Worm (Caenorhabditis elegans) whole organism, L4 larva: ENCODE results near the gene sdz-10.

ENCODE experiments used
- F10B5.3 ChIP-seq: sonication (generic microtip); optimal IDR thresholded peaks from 2 replicates; lab custom pipeline; 2016; ENCODE audit warnings: mild to moderate bottlenecking, missing genetic modification characterization, missing compliant biosample characterization
- F26F4.8 ChIP-seq: fragments of 200-800 bp; sonication (Bioruptor generic); conservative IDR thresholded peaks from 2 replicates; pipeline ENCODE4 v1.3.6; 2022; ENCODE audit warnings: missing genetic modification characterization, missing compliant biosample characterization
- F37D6.2 ChIP-seq: sonication (generic microtip); optimal IDR thresholded peaks from 2 replicates; lab custom pipeline; 2016; ENCODE audit warnings: mild to moderate bottlenecking, missing genetic modification characterization, missing compliant biosample characterization
- F49E8.2 ChIP-seq: sonication (generic microtip); optimal IDR thresholded peaks from 2 replicates; lab custom pipeline; 2016; ENCODE audit warnings: missing compliant biosample characterization, mild to moderate bottlenecking, missing genetic modification characterization, borderline replicate concordance
- R02D3.7 ChIP-seq: fragments of 150-350 bp; sonication (generic microtip); optimal IDR thresholded peaks from 3 replicates; lab custom pipeline; 2014; ENCODE audit warnings: missing biosample characterization, missing genetic modification characterization
- T20F7.1 ChIP-seq: fragments of 200-800 bp; sonication (Bioruptor generic); optimal IDR thresholded peaks from 2 replicates; lab custom pipeline; 2018; ENCODE audit warnings: mild to moderate bottlenecking, missing genetic modification characterization, missing compliant biosample characterization
- Y5F2A.4 ChIP-seq: fragments of 200-800 bp; sonication (Bioruptor generic); optimal IDR thresholded peaks from 2 replicates; lab custom pipeline; 2018; ENCODE audit warnings: mild to moderate bottlenecking, missing genetic modification characterization, missing compliant biosample characterization
- ZK337.2 ChIP-seq: fragments of 200-800 bp; sonication (Bioruptor generic); IDR thresholded peaks from 2 replicates; pipeline ENCODE4 v1.3.6; 2022; ENCODE audit warnings: missing genetic modification reagents, missing genetic modification characterization, missing compliant biosample characterization
- ZK546.5 ChIP-seq, 2 experiments: sonication (generic microtip); optimal IDR thresholded peaks; 2 replicates each; lab custom pipeline; 2017; ENCODE audit warnings: missing biosample characterization in 2 of 2, missing genetic modification characterization in 2 of 2
- aha-1 ChIP-seq: fragments of 150-350 bp; peaks from one replicate; lab custom pipeline; 2014; ENCODE audit warnings: missing biosample characterization, missing genetic modification characterization
- aly-2 ChIP-seq: sonication (generic microtip); optimal IDR thresholded peaks from 2 replicates; lab custom pipeline; 2018; ENCODE audit warnings: missing biosample characterization, missing genetic modification characterization
- attf-4 ChIP-seq: sonication (generic microtip); optimal IDR thresholded peaks from 3 replicates; lab custom pipeline; 2017; ENCODE audit warnings: missing biosample characterization, missing genetic modification characterization
- ceh-44 ChIP-seq: fragments of 200-800 bp; sonication (Bioruptor generic); IDR thresholded peaks from 2 replicates; pipeline ENCODE4 v1.3.6; 2022; ENCODE audit warnings: missing genetic modification reagents, missing genetic modification characterization, missing compliant biosample characterization
- ces-1 ChIP-seq: fragments of 150-350 bp; sonication (generic microtip); optimal IDR thresholded peaks from 4 replicates; lab custom pipeline; 2014; ENCODE audit warnings: missing biosample characterization, missing genetic modification reagents, missing genetic modification characterization
- ctbp-1 ChIP-seq: fragments of 200-800 bp; sonication (Bioruptor generic); IDR thresholded peaks from 2 replicates; pipeline ENCODE4 v1.3.6; 2022; ENCODE audit warnings: missing genetic modification reagents, missing genetic modification characterization, missing compliant biosample characterization
- daf-12 ChIP-seq: fragments of 150-350 bp; optimal IDR thresholded peaks from 2 replicates; lab custom pipeline; 2014; ENCODE audit warnings: missing biosample characterization, missing genetic modification reagents, missing genetic modification characterization
- daf-16 ChIP-seq, 3 experiments: sonication (generic microtip); optimal IDR thresholded peaks; 2 replicates each; lab custom pipeline; 2016 to 2017; ENCODE audit warnings: missing genetic modification characterization in 3 of 3, missing genetic modification reagents in 3 of 3, mild to moderate bottlenecking in 2 of 3, missing compliant biosample characterization in 2 of 3, missing biosample characterization in 1 of 3, moderate library complexity in 1 of 3
- duxl-1 ChIP-seq: sonication (generic microtip); optimal IDR thresholded peaks from 2 replicates; lab custom pipeline; 2016; ENCODE audit warnings: mild to moderate bottlenecking, missing genetic modification characterization, moderate library complexity, missing compliant biosample characterization; ENCODE audit not compliant: poor library complexity
- egl-43 ChIP-seq: fragments of 200-800 bp; sonication (Bioruptor generic); IDR thresholded peaks from 2 replicates; pipeline ENCODE4 v1.3.6; 2022; ENCODE audit warnings: missing genetic modification reagents, missing genetic modification characterization, missing compliant biosample characterization
- fkh-10 ChIP-seq: fragments of 150-350 bp; optimal IDR thresholded peaks from 2 replicates; lab custom pipeline; 2014; ENCODE audit warnings: missing biosample characterization, missing genetic modification reagents, missing genetic modification characterization
- hif-1 ChIP-seq, 2 experiments: sonication (generic microtip); optimal IDR thresholded peaks; 2 replicates each; lab custom pipeline; 2016 to 2017; ENCODE audit warnings: missing compliant biosample characterization in 2 of 2, missing genetic modification characterization in 2 of 2, missing genetic modification reagents in 2 of 2, missing genotype in 2 of 2, mild to moderate bottlenecking in 1 of 2
- jun-1 ChIP-seq: fragments of 150-350 bp; optimal IDR thresholded peaks from 2 replicates; lab custom pipeline; 2014; ENCODE audit warnings: missing biosample characterization, missing genetic modification reagents, missing genetic modification characterization
- lim-7 ChIP-seq: fragments of 200-800 bp; sonication (Bioruptor generic); IDR thresholded peaks from 2 replicates; pipeline ENCODE4 v1.3.6; 2022; ENCODE audit warnings: missing genetic modification characterization, missing compliant biosample characterization
- lin-1 ChIP-seq: fragments of 200-800 bp; sonication (Bioruptor generic); IDR thresholded peaks from 2 replicates; pipeline ENCODE4 v1.3.6; 2022; ENCODE audit warnings: missing genetic modification reagents, missing genetic modification characterization, missing compliant biosample characterization
- lsy-2 ChIP-seq, 2 experiments: fragments of 150-350 bp in 1 of 2; sonication (generic microtip) in 1 of 2; optimal IDR thresholded peaks; 2 replicates each; lab custom pipeline; 2014 to 2017; ENCODE audit warnings: missing biosample characterization in 2 of 2, missing genetic modification characterization in 2 of 2
- madf-5 ChIP-seq, 2 experiments: fragments of 200-800 bp; sonication (Bioruptor generic); IDR thresholded peaks; 2 replicates each; pipeline ENCODE4 v1.3.6; 2022; ENCODE audit warnings: missing compliant biosample characterization in 2 of 2, missing genetic modification characterization in 2 of 2
- mdt-29 ChIP-seq: fragments of 200-800 bp; sonication (Bioruptor generic); IDR thresholded peaks from 2 replicates; pipeline ENCODE4 v1.3.6; 2022; ENCODE audit warnings: missing genetic modification reagents, missing genetic modification characterization, missing compliant biosample characterization
- nhr-237 ChIP-seq: sonication (generic microtip); optimal IDR thresholded peaks from 2 replicates; lab custom pipeline; 2017; ENCODE audit warnings: missing biosample characterization, missing genetic modification characterization
- nhr-28 ChIP-seq: fragments of 150-350 bp; optimal IDR thresholded peaks from 2 replicates; lab custom pipeline; 2014; ENCODE audit warnings: missing biosample characterization, missing genetic modification characterization
- rbr-2 ChIP-seq: sonication (generic microtip); optimal IDR thresholded peaks from 2 replicates; lab custom pipeline; 2016; ENCODE audit warnings: missing genotype, missing genetic modification characterization, missing compliant biosample characterization
- tra-1 ChIP-seq: fragments of 200-800 bp; sonication (Bioruptor generic); IDR thresholded peaks from 2 replicates; pipeline ENCODE4 v1.3.6; 2022; ENCODE audit warnings: missing genetic modification reagents, missing genetic modification characterization, missing compliant biosample characterization
- unc-130 ChIP-seq: sonication (generic microtip); optimal IDR thresholded peaks from 2 replicates; lab custom pipeline; 2016; ENCODE audit warnings: missing genetic modification reagents, missing genetic modification characterization, missing compliant biosample characterization
- unc-39 ChIP-seq: sonication (generic microtip); optimal IDR thresholded peaks from 2 replicates; lab custom pipeline; 2017; ENCODE audit warnings: missing biosample characterization, missing genetic modification characterization
- unc-62 ChIP-seq, 3 experiments: fragments of 150-350 bp in 1 of 3; sonication (generic microtip); optimal IDR thresholded peaks in 2 of 3; peaks in 1 of 3; 1 replicate in 1 of 3; 2 replicates in 2 of 3; lab custom pipeline; 2014 to 2017; ENCODE audit warnings: missing biosample characterization in 3 of 3, missing genetic modification characterization in 3 of 3, missing genetic modification reagents in 3 of 3, missing genotype in 1 of 3
- vab-7 ChIP-seq: fragments of 200-800 bp; sonication (Bioruptor generic); IDR thresholded peaks from 2 replicates; pipeline ENCODE4 v1.3.6; 2022; ENCODE audit warnings: missing genetic modification reagents, missing genetic modification characterization, missing compliant biosample characterization

The sdz-10 gene

ce11 chrII:2734266-2734665, 37.8 kb downstream of the sdz-10 start:
- no peak for TF ChIP-seq F49E8.2 (tag; lab: Kevin White, UChicago)
- no peak for TF ChIP-seq F37D6.2 (tag; lab: Kevin White, UChicago)
- TF ChIP-seq unc-39 (tag; lab: Kevin White, UChicago): no peak
- no peak for TF ChIP-seq aha-1 (tag; lab: Kevin White, UChicago)
- TF ChIP-seq F10B5.3 (tag; lab: Kevin White, UChicago): no peak
- no peak for TF ChIP-seq nhr-237 (tag; lab: Kevin White, UChicago)
- no peak for TF ChIP-seq ceh-44 (GFP tag; lab: Robert Waterston, UW)
- no peak for TF ChIP-seq aly-2 (tag; lab: Kevin White, UChicago)
- no peak for TF ChIP-seq lim-7 (GFP tag; lab: Robert Waterston, UW)
- no peak for TF ChIP-seq egl-43 (GFP tag; lab: Robert Waterston, UW)
- no peak for TF ChIP-seq rbr-2 (tag; lab: Kevin White, UChicago)
- TF ChIP-seq madf-5 (GFP tag; IDR thresholded peaks at IDR 0.05; lab: Robert Waterston, UW): no peak
- TF ChIP-seq ctbp-1 (GFP tag; lab: Robert Waterston, UW): no peak
- TF ChIP-seq hif-1 (tag; optimal IDR thresholded peaks at IDR 0.05; lab: Kevin White, UChicago): no peak
- no peak for TF ChIP-seq vab-7 (GFP tag; lab: Robert Waterston, UW)
- no peak for TF ChIP-seq ZK546.5 (tag; optimal IDR thresholded peaks at IDR 0.05; lab: Kevin White, UChicago)
- no peak for TF ChIP-seq lin-1 (GFP tag; lab: Robert Waterston, UW)
- no peak for TF ChIP-seq attf-4 (tag; lab: Kevin White, UChicago)

ce11 chrII:2730647-2731046, 41.4 kb downstream of the sdz-10 start:
- peak; percentile 8 for TF ChIP-seq ces-1 (GFP tag; lab: Kevin White, UChicago)
- no peak for TF ChIP-seq jun-1
- TF ChIP-seq daf-16 (GFP tag; optimal IDR thresholded peaks at IDR 0.05; lab: Kevin White, UChicago): no peak
- no peak for TF ChIP-seq daf-16 (tag; optimal IDR thresholded peaks at IDR 0.05; lab: Kevin White, UChicago)
- TF ChIP-seq fkh-10 (GFP tag; lab: Kevin White, UChicago): peak; percentile 6
- no peak for TF ChIP-seq ZK337.2 (GFP tag; lab: Robert Waterston, UW)
- TF ChIP-seq T20F7.1: no peak
- no peak for TF ChIP-seq nhr-28 (tag; lab: Kevin White, UChicago)
- TF ChIP-seq R02D3.7 (tag; lab: Kevin White, UChicago): no peak
- TF ChIP-seq ctbp-1 (GFP tag; lab: Robert Waterston, UW): no peak
- peak in 1 of 2 experiments; percentile 56 for TF ChIP-seq unc-62 (GFP tag; optimal IDR thresholded peaks at IDR 0.05 in 1 of 2; lab: Kevin White, UChicago)
- no peak for TF ChIP-seq unc-62 (tag; optimal IDR thresholded peaks at IDR 0.05; lab: Kevin White, UChicago)
- no peak for TF ChIP-seq F10B5.3 (tag; lab: Kevin White, UChicago)
- TF ChIP-seq F26F4.8 (GFP tag; lab: Robert Waterston, UW): no peak
- TF ChIP-seq unc-130 (GFP tag; lab: Kevin White, UChicago): no peak
- no peak for TF ChIP-seq aha-1 (tag; lab: Kevin White, UChicago)

- TF ChIP-seq mdt-29 (GFP tag; lab: Robert Waterston, UW): no peak
- no peak for TF ChIP-seq duxl-1
- TF ChIP-seq daf-12 (tag; lab: Kevin White, UChicago): no peak
- no peak for TF ChIP-seq Y5F2A.4 (GFP tag; lab: Kevin White, UChicago)
- no peak for TF ChIP-seq vab-7 (GFP tag; lab: Robert Waterston, UW)
- TF ChIP-seq lsy-2 (tag; optimal IDR thresholded peaks at IDR 0.05; lab: Kevin White, UChicago): no peak
- TF ChIP-seq tra-1 (GFP tag; lab: Robert Waterston, UW): 0 out of 2 replicates have a peak, but pooled peaks have one; percentile 37
- no peak for TF ChIP-seq ZK546.5 (tag; optimal IDR thresholded peaks at IDR 0.05; lab: Kevin White, UChicago)
Measured at ce11 chrII:2726774-2727173, 45.3 kb downstream of the sdz-10 start.
